Fruit fly (Drosophila melanogaster): ENCODE data around the gene Fur1.

Fur1 gene

dm6 chr3R:25445546-25446400, 27.1 kb downstream of the Fur1 start (continued):
- TF ChIP-seq CG34406 (GFP tag; optimal IDR thresholded peaks at IDR 0.05) (peak; percentile 81), CG8119 (GFP tag; IDR thresholded peaks at IDR 0.05) (peak; percentile 93), Ets21C (GFP tag; optimal IDR thresholded peaks at IDR 0.05) (peak; percentile 74), cyc (GFP tag; optimal IDR thresholded peaks at IDR 0.05) (peak; percentile 75), CG4318 (GFP tag; optimal IDR thresholded peaks at IDR 0.05) (peak; percentile 92), CG15336 (GFP tag; IDR thresholded peaks at IDR 0.05) (peak; percentile 95), OdsH (GFP tag; optimal IDR thresholded peaks at IDR 0.05) (peak; percentile 91), Eip78C (GFP tag) (peak; percentile 98), Met (GFP tag; optimal IDR thresholded peaks at IDR 0.05) (peak; percentile 81), spab (GFP tag; optimal IDR thresholded peaks at IDR 0.05) (peak; percentile 86)

- no peak for TF ChIP-seq dsx (GFP tag; optimal IDR thresholded peaks at IDR 0.05; ENCODE audit: poor library complexity, severe bottlenecking)
- peak; percentile 43 for TF ChIP-seq vri (GFP tag; optimal IDR thresholded peaks at IDR 0.05)
- peak; percentile 88 for TF ChIP-seq svp (GFP tag)
- TF ChIP-seq salr (GFP tag; optimal IDR thresholded peaks at IDR 0.05), result no peak
- TF ChIP-seq fkh (GFP tag; optimal IDR thresholded peaks at IDR 0.05), result no peak
- no peak for TF ChIP-seq CG8319 (GFP tag; optimal IDR thresholded peaks at IDR 0.05)
- TF ChIP-seq acj6 (GFP tag; optimal IDR thresholded peaks at IDR 0.05), result no peak
Observed at dm6 chr3R:25438353-25438986, 34.4 kb downstream of the Fur1 start.

- peak; percentile 23 for TF ChIP-seq svp (GFP tag)
- TF ChIP-seq fkh (GFP tag; optimal IDR thresholded peaks at IDR 0.05), result no peak
Observed at dm6 chr3R:25437254-25437810, 35.5 kb downstream of the Fur1 start.

dm6 chr3R:25427175-25427574, 45.7 kb downstream of the Fur1 start:
- TF ChIP-seq eg (GFP tag; IDR thresholded peaks at IDR 0.05) (no peak), CG11902 (GFP tag; optimal IDR thresholded peaks at IDR 0.05) (no peak), CG6163 (GFP tag; IDR thresholded peaks at IDR 0.05) (no peak)

- TF ChIP-seq Ets21C (GFP tag; optimal IDR thresholded peaks at IDR 0.05), result no peak
- TF ChIP-seq fd59A (GFP tag; optimal IDR thresholded peaks at IDR 0.05), result no peak
- TF ChIP-seq Hr39 (GFP tag; optimal IDR thresholded peaks at IDR 0.05), result no peak
- TF ChIP-seq pdm3 (GFP tag; optimal IDR thresholded peaks at IDR 0.05), result no peak
- TF ChIP-seq Eip75B (GFP tag; optimal IDR thresholded peaks at IDR 0.05), result no peak
- TF ChIP-seq CG3919 (GFP tag; optimal IDR thresholded peaks at IDR 0.05), result no peak
- no peak for TF ChIP-seq Lpt (GFP tag; optimal IDR thresholded peaks at IDR 0.05)
- TF ChIP-seq Gug (GFP tag; IDR thresholded peaks at IDR 0.05), result no peak
- no peak for TF ChIP-seq Eip93F (GFP tag; optimal IDR thresholded peaks at IDR 0.05)
Observed at dm6 chr3R:25400545-25400944, 72.3 kb downstream of the Fur1 start, which contains the start of gene Muc96D. Muc96D (minus strand) TSS chr3R:25400645.

dm6 chr3R:25388522-25388921, 84.3 kb downstream of the Fur1 start:
- TF ChIP-seq CG6163 (GFP tag; IDR thresholded peaks at IDR 0.05), result 0 out of 3 replicates have a peak, but pooled peaks have one; percentile 31
- peak; percentile 20 for TF ChIP-seq achi (GFP tag; optimal IDR thresholded peaks at IDR 0.05)
- TF ChIP-seq CG8632 (GFP tag; optimal IDR thresholded peaks at IDR 0.05), result peak; percentile 27
- no peak for TF ChIP-seq CG6276 (GFP tag; optimal IDR thresholded peaks at IDR 0.05)
- no peak for TF ChIP-seq topi (GFP tag; optimal IDR thresholded peaks at IDR 0.05)
- TF ChIP-seq eg (GFP tag; IDR thresholded peaks at IDR 0.05), result peak; percentile 64; the same call in 2 of the 3 replicates
- TF ChIP-seq CG1621 (tag; optimal IDR thresholded peaks at IDR 0.05), result no peak
- peak; percentile 42 for TF ChIP-seq CG34406 (GFP tag; optimal IDR thresholded peaks at IDR 0.05)
- TF ChIP-seq Sox14 (GFP tag; optimal IDR thresholded peaks at IDR 0.05), result no peak
- peak; percentile 22 for TF ChIP-seq OdsH (GFP tag; optimal IDR thresholded peaks at IDR 0.05)
- TF ChIP-seq Ets96B (tag; optimal IDR thresholded peaks at IDR 0.05), result no peak
- peak; percentile 29 for TF ChIP-seq CG3919 (GFP tag; optimal IDR thresholded peaks at IDR 0.05)
- peak; percentile 31 for TF ChIP-seq CG10631 (GFP tag; optimal IDR thresholded peaks at IDR 0.05)
- TF ChIP-seq acj6 (GFP tag; optimal IDR thresholded peaks at IDR 0.05), result peak; percentile 24
- TF ChIP-seq Eip78C (GFP tag), result no peak
- TF ChIP-seq CG9139 (GFP tag; optimal IDR thresholded peaks at IDR 0.05), result no peak
- no peak for TF ChIP-seq salr (GFP tag; optimal IDR thresholded peaks at IDR 0.05)
- peak; percentile 58 for TF ChIP-seq CG32006 (GFP tag; optimal IDR thresholded peaks at IDR 0.05)
- peak; percentile 54 for TF ChIP-seq Gug (GFP tag; IDR thresholded peaks at IDR 0.05)
- peak; percentile 57; the same call in 1 of the 2 replicates for TF ChIP-seq CG15336 (GFP tag; IDR thresholded peaks at IDR 0.05)

All from whole organism, prepupa.